Fruit fly (Drosophila melanogaster): ENCODE measurements around the gene CG43389.

dm6 chr3L:3226458-3226783, 21.4 kb upstream of the CG43389 start:
- TF ChIP-seq pan (optimal IDR thresholded peaks at IDR 0.05) (no peak), psq (optimal IDR thresholded peaks at IDR 0.05) (no peak), EcR (GFP tag; optimal IDR thresholded peaks at IDR 0.05) (no peak), CG8478 (optimal IDR thresholded peaks at IDR 0.05) (no peak), usp (GFP tag; optimal IDR thresholded peaks at IDR 0.05) (no peak), Dll (optimal IDR thresholded peaks at IDR 0.05) (no peak)

All from whole organism.